Worm (Caenorhabditis elegans) whole organism, L3 larva: ENCODE measurements around the gene T01C8.2.

Experiments
- ZK546.5 ChIP-seq: sonication (generic microtip); optimal IDR thresholded peaks from 2 replicates; lab custom pipeline; 2017; ENCODE audit warnings: missing biosample characterization, missing genetic modification characterization
- aly-2 ChIP-seq: fragments of 150-350 bp; optimal IDR thresholded peaks from 2 replicates; lab custom pipeline; 2014; ENCODE audit warnings: missing biosample characterization, missing genetic modification characterization
- ceh-28 ChIP-seq: fragments of 150-350 bp; optimal IDR thresholded peaks from 2 replicates; lab custom pipeline; 2014; ENCODE audit warnings: missing biosample characterization, missing genetic modification reagents, missing genetic modification characterization
- ceh-82 ChIP-seq: fragments of 150-350 bp; optimal IDR thresholded peaks from 2 replicates; lab custom pipeline; 2014; ENCODE audit warnings: missing biosample characterization, missing genetic modification characterization
- ceh-9 ChIP-seq: sonication (generic microtip); optimal IDR thresholded peaks from 2 replicates; lab custom pipeline; 2018; ENCODE audit warnings: missing biosample characterization, missing genetic modification characterization
- daf-12 ChIP-seq: fragments of 150-350 bp; optimal IDR thresholded peaks from 2 replicates; lab custom pipeline; 2014; ENCODE audit warnings: missing biosample characterization, missing genetic modification reagents, missing genetic modification characterization
- egl-27 ChIP-seq: sonication (generic microtip); optimal IDR thresholded peaks from 4 replicates; lab custom pipeline; 2017; ENCODE audit warnings: missing biosample characterization, missing genetic modification reagents, missing genetic modification characterization
- egl-5 ChIP-seq: fragments of 150-350 bp; optimal IDR thresholded peaks from 2 replicates; lab custom pipeline; 2017; ENCODE audit warnings: missing biosample characterization, missing genetic modification reagents, missing genetic modification characterization, inconsistent platforms
- elt-1 ChIP-seq: fragments of 150-350 bp; optimal IDR thresholded peaks from 2 replicates; lab custom pipeline; 2014; ENCODE audit warnings: missing biosample characterization, missing genetic modification characterization
- elt-2 ChIP-seq: sonication (generic microtip); optimal IDR thresholded peaks from 2 replicates; lab custom pipeline; 2016; ENCODE audit warnings: missing genetic modification reagents, mild to moderate bottlenecking, missing genetic modification characterization, missing compliant biosample characterization
- elt-3 ChIP-seq, 3 experiments: fragments of 150-350 bp in 1 of 3; sonication (generic microtip) in 2 of 3; optimal IDR thresholded peaks; 2 replicates in 2 of 3; 4 replicates in 1 of 3; lab custom pipeline; 2014 to 2017; ENCODE audit warnings: missing biosample characterization in 3 of 3, missing genetic modification characterization in 3 of 3
- fos-1 ChIP-seq: fragments of 150-350 bp; optimal IDR thresholded peaks from 2 replicates; lab custom pipeline; 2014; ENCODE audit warnings: missing biosample characterization, missing genetic modification characterization
- jun-1 ChIP-seq: fragments of 150-350 bp; optimal IDR thresholded peaks from 2 replicates; lab custom pipeline; 2014; ENCODE audit warnings: missing biosample characterization, missing genetic modification reagents, missing genetic modification characterization
- lin-15B ChIP-seq: fragments of 150-350 bp; optimal IDR thresholded peaks from 2 replicates; lab custom pipeline; 2014; ENCODE audit warnings: missing biosample characterization, missing genetic modification characterization
- lin-39 ChIP-seq: fragments of 150-350 bp; optimal IDR thresholded peaks from 2 replicates; lab custom pipeline; 2018; ENCODE audit warnings: missing biosample characterization, missing genetic modification reagents, missing genetic modification characterization
- lsy-12 ChIP-seq: sonication (generic microtip); optimal IDR thresholded peaks from 2 replicates; lab custom pipeline; 2016; ENCODE audit warnings: mild to moderate bottlenecking, missing genetic modification characterization, missing compliant biosample characterization
- mdl-1 ChIP-seq: fragments of 150-350 bp; optimal IDR thresholded peaks from 2 replicates; lab custom pipeline; 2014; ENCODE audit warnings: missing biosample characterization, missing genetic modification characterization
- mml-1 ChIP-seq: fragments of 150-350 bp; sonication (generic microtip); optimal IDR thresholded peaks from 3 replicates; lab custom pipeline; 2014; ENCODE audit warnings: missing biosample characterization, missing genetic modification characterization
- nfya-1 ChIP-seq: sonication (generic microtip); optimal IDR thresholded peaks from 2 replicates; lab custom pipeline; 2017; ENCODE audit warnings: missing genetic modification characterization, mild to moderate bottlenecking, missing compliant biosample characterization, antibody characterized with exemption, moderate library complexity; ENCODE audit not compliant: insufficient read depth
- nhr-11 ChIP-seq: fragments of 150-350 bp; optimal IDR thresholded peaks from 2 replicates; lab custom pipeline; 2014; ENCODE audit warnings: missing biosample characterization, missing genetic modification characterization
- nhr-23 ChIP-seq: fragments of 150-350 bp; optimal IDR thresholded peaks from 2 replicates; lab custom pipeline; 2014; ENCODE audit warnings: missing biosample characterization, missing genetic modification reagents, missing genetic modification characterization
- nhr-237 ChIP-seq: fragments of 150-350 bp; optimal IDR thresholded peaks from 2 replicates; lab custom pipeline; 2014; ENCODE audit warnings: missing biosample characterization, missing genetic modification characterization
- nhr-25 ChIP-seq: sonication (generic microtip); optimal IDR thresholded peaks from 2 replicates; lab custom pipeline; 2017; ENCODE audit warnings: missing biosample characterization, missing genetic modification characterization
- nhr-43 ChIP-seq: sonication (generic microtip); optimal IDR thresholded peaks from 2 replicates; lab custom pipeline; 2016; ENCODE audit warnings: mild to moderate bottlenecking, missing genetic modification characterization, missing compliant biosample characterization; ENCODE audit not compliant: poor library complexity, severe bottlenecking
- nhr-77 ChIP-seq: fragments of 150-350 bp; optimal IDR thresholded peaks from 2 replicates; lab custom pipeline; 2014; ENCODE audit warnings: missing biosample characterization, missing genetic modification characterization
- pqm-1 ChIP-seq: fragments of 150-350 bp; optimal IDR thresholded peaks from 2 replicates; lab custom pipeline; 2017; ENCODE audit warnings: missing biosample characterization, missing genetic modification characterization, inconsistent platforms
- sea-2 ChIP-seq: fragments of 150-350 bp; sonication (generic microtip); optimal IDR thresholded peaks from 4 replicates; lab custom pipeline; 2014; ENCODE audit warnings: missing biosample characterization, missing genetic modification reagents, missing genetic modification characterization
- snpc-4 ChIP-seq: fragments of 150-350 bp; optimal IDR thresholded peaks from 2 replicates; lab custom pipeline; 2014; ENCODE audit warnings: missing biosample characterization, missing genetic modification characterization
- unc-39 ChIP-seq: sonication (generic microtip); optimal IDR thresholded peaks from 4 replicates; lab custom pipeline; 2017; ENCODE audit warnings: missing biosample characterization, missing genetic modification characterization
- unc-62 ChIP-seq: fragments of 150-350 bp; sonication (generic microtip); optimal IDR thresholded peaks from 4 replicates; lab custom pipeline; 2014; ENCODE audit warnings: missing biosample characterization, missing genetic modification reagents, missing genetic modification characterization
- zag-1 ChIP-seq: fragments of 150-350 bp; optimal IDR thresholded peaks from 2 replicates; lab custom pipeline; 2014; ENCODE audit warnings: missing biosample characterization, missing genetic modification characterization

The T01C8.2 gene

DNA sequence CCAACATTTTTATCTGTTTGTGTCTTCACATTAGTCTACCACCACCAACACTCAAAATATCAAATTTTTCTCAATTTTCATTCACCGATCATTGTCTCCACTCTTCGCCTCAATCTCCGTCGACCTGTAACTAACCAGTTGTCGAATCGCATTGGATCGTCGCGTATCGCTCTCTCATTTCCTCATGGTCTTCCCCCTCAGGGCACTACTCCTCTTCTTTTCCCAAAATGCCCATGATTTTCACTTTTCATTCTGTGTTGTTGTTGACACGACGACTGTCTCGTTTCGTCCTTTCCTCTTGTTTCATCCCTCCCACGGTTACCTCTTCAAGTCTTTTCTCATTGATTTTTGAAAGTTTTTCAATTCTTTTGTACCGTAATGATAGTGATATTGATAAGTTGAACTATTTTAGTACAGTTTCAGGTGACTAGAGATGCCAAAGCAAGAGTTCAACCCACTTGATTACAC lies at the start of gene T01C8.2:
Gene T01C8.2, plus strand, starts transcription at position 418 of the 468 bp plus-strand sequence.
- TF ChIP-seq nhr-25 (tag; lab: Kevin White, UChicago) (peak; percentile 91), elt-3 (tag; optimal IDR thresholded peaks at IDR 0.05; lab: Kevin White, UChicago) (no peak), nhr-23 (tag; lab: Kevin White, UChicago) (peak; percentile 64), nhr-43 (peak; percentile 21)
- TF ChIP-seq, all 47 proteins: peak for 3

DNA sequence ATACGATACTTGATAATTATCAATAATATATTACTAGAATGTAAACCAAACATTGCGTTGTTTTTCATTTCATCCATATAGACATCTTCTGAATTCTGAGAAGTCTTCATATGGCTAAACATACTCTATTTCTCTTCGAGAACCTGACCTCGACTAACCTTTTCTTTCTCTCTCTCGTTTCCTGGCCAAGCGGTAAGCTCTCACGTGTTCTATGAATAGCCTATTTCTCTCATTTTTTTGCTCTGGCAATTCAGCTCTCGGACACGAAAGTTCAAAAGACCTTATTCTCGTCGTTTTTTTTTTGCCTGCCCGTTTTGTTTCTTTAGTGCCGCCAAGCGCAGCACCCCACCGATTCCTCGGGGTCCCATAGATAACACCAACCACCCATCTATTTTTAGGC lies 48.8 kb upstream of the T01C8.2 start:
- TF ChIP-seq nhr-23 (tag; lab: Kevin White, UChicago) (no peak), elt-3 (tag; optimal IDR thresholded peaks at IDR 0.05; lab: Kevin White, UChicago) (no peak), lin-39 (tag; lab: Kevin White, UChicago) (peak; percentile 56), sea-2 (GFP tag; lab: Kevin White, UChicago) (no peak), nfya-1 (peak; percentile 17), ZK546.5 (tag; lab: Kevin White, UChicago) (no peak), elt-1 (tag; lab: Kevin White, UChicago) (no peak), ceh-28 (tag; lab: Kevin White, UChicago) (no peak), jun-1 (tag; lab: Kevin White, UChicago) (no peak), egl-5 (tag; lab: Kevin White, UChicago) (no peak), daf-12 (tag; lab: Kevin White, UChicago) (no peak), pqm-1 (tag; lab: Kevin White, UChicago) (no peak), nhr-11 (tag; lab: Kevin White, UChicago) (no peak), aly-2 (tag; lab: Kevin White, UChicago) (no peak), nhr-77 (tag; lab: Kevin White, UChicago) (no peak), ceh-9 (no peak)

DNA sequence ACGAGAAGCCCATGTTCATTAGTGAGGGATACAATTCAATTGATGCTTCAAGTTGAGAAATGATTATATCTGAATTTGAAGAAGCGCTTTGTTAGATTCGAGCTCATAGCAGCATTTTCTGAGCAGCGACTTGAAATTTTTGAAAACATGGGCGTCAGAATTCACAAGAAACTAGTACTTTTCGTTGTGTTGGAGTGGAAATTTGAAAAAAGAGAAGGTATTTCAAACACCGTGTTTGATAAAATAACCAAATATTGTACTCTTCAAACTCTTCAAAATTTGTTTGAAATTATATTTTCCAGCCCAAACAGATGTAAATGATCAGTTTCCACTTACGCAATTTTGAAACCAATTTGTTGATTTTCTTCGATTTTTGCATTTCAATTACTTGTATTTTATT lies 41.3 kb upstream of the T01C8.2 start, which contains the start of gene C10E2.2:
Gene C10E2.2, plus strand, starts transcription at position 301 of the 400 bp plus-strand sequence.
- TF ChIP-seq elt-2 (tag; lab: Kevin White, UChicago) (no peak), snpc-4 (tag; lab: Kevin White, UChicago) (no peak), elt-1 (tag; lab: Kevin White, UChicago) (no peak), fos-1 (no peak), nhr-23 (tag; lab: Kevin White, UChicago) (no peak), zag-1 (tag; lab: Kevin White, UChicago) (no peak), unc-39 (tag; lab: Kevin White, UChicago) (no peak), ceh-82 (tag; lab: Kevin White, UChicago) (no peak), unc-62 (GFP tag; lab: Kevin White, UChicago) (no peak), lin-15B (tag; lab: Kevin White, UChicago) (no peak), aly-2 (tag; lab: Kevin White, UChicago) (no peak), mml-1 (tag; lab: Kevin White, UChicago) (no peak)

ce11 chrX:16752196-16752595 lies 34.0 kb upstream of the T01C8.2 start:
- TF ChIP-seq lin-15B (tag; lab: Kevin White, UChicago) = no peak
- TF ChIP-seq mdl-1 = no peak
- no peak for TF ChIP-seq daf-12 (tag; lab: Kevin White, UChicago)
- no peak for TF ChIP-seq snpc-4 (tag; lab: Kevin White, UChicago)
- TF ChIP-seq nhr-237 (tag; lab: Kevin White, UChicago) = no peak
- no peak for TF ChIP-seq lsy-12 (tag; lab: Kevin White, UChicago)
- TF ChIP-seq ceh-28 (tag; lab: Kevin White, UChicago) = no peak
- no peak for TF ChIP-seq ceh-82 (tag; lab: Kevin White, UChicago)
- no peak for TF ChIP-seq elt-2 (tag; lab: Kevin White, UChicago)
- TF ChIP-seq, all 47 proteins: peak for 0

- no peak for TF ChIP-seq nhr-23 (tag; lab: Kevin White, UChicago)
- TF ChIP-seq elt-3 (tag; optimal IDR thresholded peaks at IDR 0.05; lab: Kevin White, UChicago) = no peak
- no peak for TF ChIP-seq daf-12 (tag; lab: Kevin White, UChicago)
- TF ChIP-seq mml-1 (tag; lab: Kevin White, UChicago) = no peak
- no peak for TF ChIP-seq egl-27
- TF ChIP-seq ceh-28 (tag; lab: Kevin White, UChicago) = no peak
- no peak for TF ChIP-seq nfya-1
These were observed 31.8 kb upstream of the T01C8.2 start, which contains the start of gene C10E2.5 for ce11 chrX:16754474-16754873. TSS of gene C10E2.5 (minus strand) at chrX:16754574.
